Fruit fly (Drosophila melanogaster): Measurements from ENCODE around the gene mRpL37.

mRpL37 gene

dm6 chr3R:10755534-10755933 is 28.4 kb downstream of the mRpL37 start, which contains the start of gene CG14691:
CG14691 (minus strand) TSS chr3R:10755634.
- TF ChIP-seq usp (GFP tag; optimal IDR thresholded peaks at IDR 0.05) (no peak), OdsH (GFP tag; optimal IDR thresholded peaks at IDR 0.05) (no peak), foxo (GFP tag; optimal IDR thresholded peaks at IDR 0.05) (no peak), GATAd (GFP tag; optimal IDR thresholded peaks at IDR 0.05) (no peak), Myc (optimal IDR thresholded peaks at IDR 0.05) (no peak), dl (GFP tag; optimal IDR thresholded peaks at IDR 0.05; ENCODE audit: insufficient read depth in 1 of 2, partially characterized antibody in 2 of 2) (no peak), sv (GFP tag; optimal IDR thresholded peaks at IDR 0.05) (no peak), Dfd (GFP tag; optimal IDR thresholded peaks at IDR 0.05) (no peak), ey (GFP tag; optimal IDR thresholded peaks at IDR 0.05) (no peak), N (GFP tag; optimal IDR thresholded peaks at IDR 0.05) (no peak), HLH106 (tag; optimal IDR thresholded peaks at IDR 0.05) (no peak)

- TF ChIP-seq h (GFP tag; optimal IDR thresholded peaks at IDR 0.05) (no peak), Rel (GFP tag; optimal IDR thresholded peaks at IDR 0.05) (no peak), Rel (tag; optimal IDR thresholded peaks at IDR 0.05) (no peak), Abd-B (GFP tag; optimal IDR thresholded peaks at IDR 0.05) (no peak), GATAd (GFP tag; optimal IDR thresholded peaks at IDR 0.05) (no peak), dmrt93B (GFP tag; optimal IDR thresholded peaks at IDR 0.05) (no peak), ey (GFP tag; optimal IDR thresholded peaks at IDR 0.05) (no peak)
Measured at dm6 chr3R:10751061-10751460, 32.8 kb downstream of the mRpL37 start, which contains the start of gene TkR86C. TkR86C (minus strand) TSS chr3R:10751228.

dm6 chr3R:10747650-10748049 is 36.2 kb downstream of the mRpL37 start:
- no peak for TF ChIP-seq CrebA (GFP tag; optimal IDR thresholded peaks at IDR 0.05; ENCODE audit: borderline replicate concordance)
- no peak for TF ChIP-seq N (GFP tag; optimal IDR thresholded peaks at IDR 0.05)
- TF ChIP-seq CG9705 (GFP tag; optimal IDR thresholded peaks at IDR 0.05): no peak
- no peak for TF ChIP-seq lola (GFP tag; optimal IDR thresholded peaks at IDR 0.05)
- TF ChIP-seq pan (optimal IDR thresholded peaks at IDR 0.05): no peak
- TF ChIP-seq GATAd (GFP tag; optimal IDR thresholded peaks at IDR 0.05): no peak
- no peak for TF ChIP-seq OdsH (GFP tag; optimal IDR thresholded peaks at IDR 0.05)
- no peak for TF ChIP-seq Hr78 (GFP tag; optimal IDR thresholded peaks at IDR 0.05)

- no peak for TF ChIP-seq OdsH (GFP tag; optimal IDR thresholded peaks at IDR 0.05)
Measured at dm6 chr3R:10735857-10736256, 48.0 kb downstream of the mRpL37 start, which contains the start of gene tomboy20. tomboy20 (minus strand) TSS chr3R:10735957.
